Fruit fly (Drosophila melanogaster): ENCODE measurements around the gene Muc11A.

dm6 chrX:12021750-12022149 lies 37.8 kb upstream of the Muc11A start:
- no peak for TF ChIP-seq CrebA (GFP tag; optimal IDR thresholded peaks at IDR 0.05; ENCODE audit: borderline replicate concordance)
- no peak for TF ChIP-seq OdsH (GFP tag; optimal IDR thresholded peaks at IDR 0.05)
- no peak for TF ChIP-seq pan (optimal IDR thresholded peaks at IDR 0.05)
- TF ChIP-seq rgr (GFP tag; optimal IDR thresholded peaks at IDR 0.05): no peak
- TF ChIP-seq CG32264 (GFP tag; optimal IDR thresholded peaks at IDR 0.05): no peak
- no peak for TF ChIP-seq foxo (GFP tag; optimal IDR thresholded peaks at IDR 0.05)
- no peak for TF ChIP-seq GATAd (GFP tag; optimal IDR thresholded peaks at IDR 0.05)
- no peak for TF ChIP-seq Dif (GFP tag; optimal IDR thresholded peaks at IDR 0.05; ENCODE audit: partially characterized antibody)
- no peak for TF ChIP-seq sage (GFP tag; optimal IDR thresholded peaks at IDR 0.05)
- TF ChIP-seq Hnf4 (GFP tag; optimal IDR thresholded peaks at IDR 0.05): no peak
- no peak for TF ChIP-seq usp (GFP tag; optimal IDR thresholded peaks at IDR 0.05)
- TF ChIP-seq Myc (optimal IDR thresholded peaks at IDR 0.05): no peak
- no peak for TF ChIP-seq h (GFP tag; optimal IDR thresholded peaks at IDR 0.05)
- TF ChIP-seq Hr83 (GFP tag; optimal IDR thresholded peaks at IDR 0.05; ENCODE audit: poor library complexity, severe bottlenecking): no peak
